Fruit fly (Drosophila melanogaster): ENCODE measurements around the gene zen.

The zen gene

dm6 chr3R:6755454-6755853, 1.5 kb upstream of the zen start:
- TF ChIP-seq CG17801 (GFP tag; optimal IDR thresholded peaks at IDR 0.05; ENCODE audit: partially characterized antibody), result no peak

- TF ChIP-seq CG17801 (GFP tag; optimal IDR thresholded peaks at IDR 0.05; ENCODE audit: partially characterized antibody), result no peak
Observed at dm6 chr3R:6751467-6752155, 2.4 kb downstream of the zen start.

DNA sequence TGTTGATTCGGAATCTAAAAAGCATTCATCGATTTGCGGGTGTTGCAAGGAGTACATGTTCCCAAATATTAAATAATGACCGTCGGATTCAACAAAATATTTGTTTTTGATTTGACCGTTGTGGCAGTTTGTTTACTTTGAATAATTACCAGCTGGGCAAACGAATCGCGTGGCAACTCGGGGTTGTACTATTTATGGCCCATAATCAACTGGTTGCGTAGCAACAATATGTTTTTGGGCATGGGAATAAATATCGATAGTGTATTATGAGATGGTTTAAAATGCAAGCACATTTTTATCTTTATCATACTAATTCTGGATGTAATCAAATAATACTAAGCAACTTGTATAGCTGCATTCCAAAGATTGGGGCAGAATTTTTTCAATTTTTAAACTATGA, 6.1 kb downstream of the zen start, which contains the start of gene CG34297:
Gene CG34297 (minus strand): TSS at position 101 of the 400 bp plus-strand sequence.
- no peak for TF ChIP-seq CG17801 (GFP tag; optimal IDR thresholded peaks at IDR 0.05; ENCODE audit: partially characterized antibody)

- no peak for TF ChIP-seq CG17801 (GFP tag; optimal IDR thresholded peaks at IDR 0.05; ENCODE audit: partially characterized antibody)
Observed at dm6 chr3R:6746212-6746611, 7.8 kb downstream of the zen start.

- TF ChIP-seq CG17801 (GFP tag; optimal IDR thresholded peaks at IDR 0.05; ENCODE audit: partially characterized antibody), result no peak
Observed at dm6 chr3R:6744036-6744435, 10.0 kb downstream of the zen start, which contains the start of gene zen2. Gene zen2, minus strand, starts transcription at chr3R:6744136.

DNA sequence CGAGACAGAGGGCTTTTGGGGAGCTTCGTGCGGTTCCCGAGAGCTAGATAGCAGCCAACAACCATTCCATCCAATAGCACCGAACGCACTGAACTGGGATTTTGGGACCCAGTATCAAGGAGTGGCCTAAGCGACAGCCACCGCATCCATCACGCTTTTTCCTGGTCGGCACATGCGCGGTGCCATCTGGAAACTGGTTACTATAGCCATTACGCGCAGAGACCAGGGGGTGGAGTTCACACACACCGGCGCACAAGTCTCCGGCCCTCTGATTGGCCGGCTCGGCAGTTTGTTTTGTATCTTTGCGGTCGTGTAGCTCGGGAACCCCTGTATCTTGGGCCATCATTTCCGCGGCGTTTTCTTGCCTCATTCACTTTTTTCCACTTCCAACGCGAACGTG, 12.0 kb downstream of the zen start, which contains the start of gene pb:
Gene pb (minus strand): TSS at position 81 of the 400 bp plus-strand sequence.
- TF ChIP-seq CG17801 (GFP tag; optimal IDR thresholded peaks at IDR 0.05; ENCODE audit: partially characterized antibody), result no peak

DNA sequence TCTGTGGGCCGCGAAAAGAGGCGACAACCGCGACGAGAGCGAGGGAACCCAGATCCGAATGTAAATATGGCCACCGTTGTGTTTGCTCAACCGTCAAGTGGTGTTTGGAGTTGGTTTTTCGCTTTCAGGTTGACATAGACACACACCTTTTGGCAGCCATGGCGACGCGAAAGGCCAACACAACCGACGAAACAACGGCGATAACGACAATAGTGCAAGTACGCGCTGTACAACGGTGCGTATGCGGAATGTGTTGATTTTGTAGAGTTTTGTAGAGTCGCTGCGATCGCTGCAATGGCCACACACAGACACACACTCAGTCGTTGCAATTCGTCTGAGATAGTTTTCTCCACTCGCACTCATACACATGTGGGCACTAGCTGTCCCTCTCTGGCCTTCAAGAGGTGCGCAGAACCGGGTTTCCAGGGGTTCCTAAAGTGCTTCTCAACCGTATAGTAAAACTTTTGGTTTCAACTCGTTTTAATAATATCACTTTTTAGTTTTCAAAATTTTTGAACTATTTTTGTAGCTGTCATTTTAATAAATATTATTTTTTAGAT, 12.5 kb downstream of the zen start:
- TF ChIP-seq CG17801 (GFP tag; optimal IDR thresholded peaks at IDR 0.05; ENCODE audit: partially characterized antibody), result no peak

DNA sequence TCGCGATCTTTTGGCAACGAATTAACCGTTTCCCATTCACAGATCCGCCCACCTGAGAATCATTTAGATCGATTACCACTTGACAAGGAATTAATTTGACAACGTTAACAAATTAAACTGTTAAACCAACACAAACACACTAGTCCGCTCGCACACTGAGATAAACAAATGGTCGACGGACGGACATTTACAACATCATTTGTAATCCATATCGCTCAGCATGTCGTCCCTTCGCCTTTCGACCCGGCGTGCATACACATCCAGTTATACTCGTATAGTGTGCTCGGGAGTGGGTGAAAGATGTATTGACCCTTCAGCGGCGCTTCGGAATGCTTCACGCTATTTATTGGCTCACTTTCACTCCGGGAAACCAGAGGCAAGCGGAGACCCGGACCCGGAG, 18.3 kb downstream of the zen start:
- no peak for TF ChIP-seq CG17801 (GFP tag; optimal IDR thresholded peaks at IDR 0.05; ENCODE audit: partially characterized antibody)

DNA sequence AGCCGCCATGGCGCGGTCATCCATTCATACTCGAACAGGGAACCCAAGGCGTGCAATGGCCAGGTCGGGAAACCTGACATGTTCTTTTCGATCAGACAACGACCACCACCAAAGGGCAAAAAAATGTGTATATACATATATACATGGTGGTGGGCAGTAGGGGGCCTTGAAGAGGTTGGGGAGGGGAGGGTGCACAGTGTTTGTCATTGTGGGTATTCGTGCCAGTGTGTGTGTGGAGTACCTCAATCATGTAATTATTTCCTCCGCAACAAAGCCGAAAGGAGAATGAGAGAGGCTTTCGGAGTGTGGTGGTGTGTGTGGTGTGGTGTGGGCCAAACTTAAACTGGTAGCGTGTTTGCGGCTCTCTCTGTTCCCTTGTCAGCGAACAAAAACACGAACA, 27.9 kb downstream of the zen start:
- TF ChIP-seq CG17801 (GFP tag; optimal IDR thresholded peaks at IDR 0.05; ENCODE audit: partially characterized antibody), result no peak

DNA sequence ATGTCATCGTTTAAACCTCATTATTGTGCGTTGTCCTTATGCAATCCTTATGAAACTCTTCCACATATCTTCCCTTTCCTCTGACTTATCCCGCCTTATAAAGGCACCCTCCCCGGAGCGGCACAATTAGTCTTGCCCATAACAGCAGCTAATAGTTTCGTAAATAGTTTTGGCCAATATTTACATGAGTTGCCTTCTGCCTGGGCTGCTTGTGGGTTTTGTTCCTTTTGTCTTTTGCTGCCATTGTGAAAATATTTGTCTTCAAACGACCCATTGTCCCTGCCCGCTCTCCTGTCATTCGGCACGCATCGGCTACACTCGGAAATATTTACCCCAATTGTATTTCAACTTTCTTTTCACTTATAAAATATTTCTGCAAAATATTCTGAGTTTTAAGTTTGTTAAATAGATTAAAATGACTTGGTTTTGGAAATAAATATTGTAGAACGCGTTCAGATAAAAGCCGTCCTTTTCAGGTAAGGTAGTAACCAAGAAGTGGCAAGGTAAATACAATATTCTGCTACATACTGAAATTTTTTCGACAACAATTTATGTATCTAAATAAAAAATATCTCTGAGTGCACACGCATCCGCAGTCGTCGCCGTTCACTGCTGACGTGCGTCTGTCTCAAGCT, 30.3 kb downstream of the zen start:
- TF ChIP-seq CG17801 (GFP tag; optimal IDR thresholded peaks at IDR 0.05; ENCODE audit: partially characterized antibody), result no peak

DNA sequence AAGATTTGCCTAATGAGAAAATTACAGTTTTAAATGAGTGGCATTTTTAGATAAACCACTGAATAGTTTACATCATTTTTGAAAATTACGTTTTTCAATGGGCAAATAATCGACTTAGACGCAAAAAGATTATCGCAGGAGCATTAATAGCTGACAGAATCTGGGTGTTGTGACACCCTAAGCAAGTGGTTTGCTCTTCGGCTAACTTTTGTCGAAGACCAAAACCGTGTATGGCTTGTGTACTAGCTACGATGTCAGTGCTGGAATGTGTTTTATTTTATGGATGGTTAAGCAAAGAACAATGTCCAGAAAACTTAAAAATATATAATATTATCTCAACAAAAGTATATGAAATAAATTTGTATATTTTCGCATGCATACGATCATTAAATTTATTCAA, 45.1 kb downstream of the zen start:
- TF ChIP-seq CG17801 (GFP tag; optimal IDR thresholded peaks at IDR 0.05; ENCODE audit: partially characterized antibody), result no peak

- TF ChIP-seq CG17801 (GFP tag; optimal IDR thresholded peaks at IDR 0.05; ENCODE audit: partially characterized antibody), result no peak
Observed at dm6 chr3R:6706327-6706726, 47.7 kb downstream of the zen start.

dm6 chr3R:6703784-6704183, 50.2 kb downstream of the zen start, which contains the start of gene Ccp84Aa:
Gene Ccp84Aa, plus strand, starts transcription at chr3R:6704084.
- no peak for TF ChIP-seq CG17801 (GFP tag; optimal IDR thresholded peaks at IDR 0.05; ENCODE audit: partially characterized antibody)

Data from ovary, adult (tissue).